Fruit fly (Drosophila melanogaster) whole organism, embryonic: Measurements from ENCODE around the gene Tps1.

Experiments
- Aef1 ChIP-seq: fragments of 200-800 bp; sonication (Bioruptor generic); IDR thresholded peaks from 3 replicates; pipeline ENCODE4 v1.3.6; 2022; ENCODE audit warnings: missing biosample characterization, missing genetic modification characterization
- Atf3 ChIP-seq: fragments of 200-800 bp; sonication (Bioruptor generic); optimal IDR thresholded peaks from 3 replicates; lab custom pipeline; 2016; ENCODE audit warnings: missing biosample characterization, missing genetic modification characterization
- Blimp-1 ChIP-seq: fragments of 200-800 bp; sonication (Bioruptor generic); optimal IDR thresholded peaks from 3 replicates; lab custom pipeline; 2018; ENCODE audit warnings: missing biosample characterization, missing genetic modification characterization, mild to moderate bottlenecking, moderate library complexity, missing genetic modification reagents
- CG10147 ChIP-seq: fragments of 200-800 bp; sonication (Bioruptor generic); optimal IDR thresholded peaks from 2 replicates; lab custom pipeline; 2019; ENCODE audit warnings: missing biosample characterization, mild to moderate bottlenecking, missing genetic modification characterization, moderate library complexity
- CG10543 ChIP-seq: fragments of 200-800 bp; sonication (Bioruptor generic); optimal IDR thresholded peaks from 3 replicates; lab custom pipeline; 2017; ENCODE audit warnings: missing biosample characterization, mild to moderate bottlenecking, missing genetic modification characterization, moderate library complexity
- CG11695 ChIP-seq: fragments of 200-800 bp; sonication (Bioruptor generic); IDR thresholded peaks from 3 replicates; pipeline ENCODE4 v1.3.6; 2022; ENCODE audit warnings: missing biosample characterization, missing genetic modification characterization
- CG13424 ChIP-seq: fragments of 200-800 bp; sonication (Bioruptor generic); optimal IDR thresholded peaks from 2 replicates; lab custom pipeline; 2019; ENCODE audit warnings: missing biosample characterization, mild to moderate bottlenecking, missing genetic modification characterization, moderate library complexity
- CG13624 ChIP-seq: fragments of 200-800 bp; sonication (Bioruptor generic); optimal IDR thresholded peaks from 2 replicates; lab custom pipeline; 2016; ENCODE audit warnings: missing biosample characterization, missing genetic modification characterization
- CG17359 ChIP-seq: fragments of 200-800 bp; sonication (Bioruptor generic); optimal IDR thresholded peaks from 3 replicates; lab custom pipeline; 2018; ENCODE audit warnings: missing biosample characterization, mild to moderate bottlenecking, missing genetic modification characterization, moderate library complexity
- CG18476 ChIP-seq: fragments of 200-800 bp; sonication (Bioruptor generic); optimal IDR thresholded peaks from 2 replicates; lab custom pipeline; 2016; ENCODE audit warnings: missing biosample characterization, mild to moderate bottlenecking, missing genetic modification characterization
- CG31441 ChIP-seq: fragments of 200-800 bp; sonication (Bioruptor generic); IDR thresholded peaks from 2 replicates; pipeline ENCODE4 v1.3.6; 2022; ENCODE audit warnings: missing biosample characterization, missing genetic modification characterization
- CG32767 ChIP-seq: fragments of 200-800 bp; sonication (Bioruptor generic); IDR thresholded peaks from 2 replicates; pipeline ENCODE4 v1.3.6; 2022; ENCODE audit warnings: missing biosample characterization, missing genetic modification characterization
- CG32772 ChIP-seq: fragments of 200-800 bp; sonication (Bioruptor generic); IDR thresholded peaks from 2 replicates; pipeline ENCODE4 v1.3.6; 2022; ENCODE audit warnings: missing biosample characterization, missing genetic modification characterization
- CG3995 ChIP-seq: fragments of 200-800 bp; sonication (Bioruptor generic); optimal IDR thresholded peaks from 3 replicates; lab custom pipeline; 2016; ENCODE audit warnings: missing biosample characterization, missing genetic modification characterization
- CG42726 ChIP-seq: fragments of 200-800 bp; sonication (Bioruptor generic); IDR thresholded peaks from 2 replicates; pipeline ENCODE4 v1.3.6; 2022; ENCODE audit warnings: missing biosample characterization, missing genetic modification characterization; ENCODE audit not compliant: partially characterized antibody
- CG4617 ChIP-seq: fragments of 200-800 bp; sonication (Bioruptor generic); optimal IDR thresholded peaks from 3 replicates; lab custom pipeline; 2016; ENCODE audit warnings: missing biosample characterization, missing genetic modification characterization, borderline replicate concordance
- CG6791 ChIP-seq: fragments of 200-800 bp; sonication (Bioruptor generic); IDR thresholded peaks from 3 replicates; pipeline ENCODE4 v1.3.6; 2022; ENCODE audit warnings: missing biosample characterization, missing genetic modification characterization; ENCODE audit not compliant: partially characterized antibody
- CG8089 ChIP-seq: fragments of 200-800 bp; sonication (Bioruptor generic); optimal IDR thresholded peaks from 3 replicates; lab custom pipeline; 2016; ENCODE audit warnings: missing biosample characterization, missing genetic modification characterization
- CrebB ChIP-seq: fragments of 200-800 bp; sonication (Bioruptor generic); optimal IDR thresholded peaks from 3 replicates; lab custom pipeline; 2018; ENCODE audit warnings: missing biosample characterization, mild to moderate bottlenecking, missing genetic modification characterization
- D19B ChIP-seq: fragments of 200-800 bp; sonication (Bioruptor generic); optimal IDR thresholded peaks from 2 replicates; lab custom pipeline; 2017; ENCODE audit warnings: missing biosample characterization, mild to moderate bottlenecking, missing genetic modification characterization
- Dip3 ChIP-seq: fragments of 200-800 bp; sonication (Bioruptor generic); optimal IDR thresholded peaks from 3 replicates; lab custom pipeline; 2016; ENCODE audit warnings: missing biosample characterization, missing genetic modification characterization
- Hand ChIP-seq: fragments of 200-800 bp; sonication (Bioruptor generic); optimal IDR thresholded peaks from 2 replicates; lab custom pipeline; 2017; ENCODE audit warnings: mild to moderate bottlenecking, missing biosample characterization, missing genetic modification reagents, missing genetic modification characterization
- Hmr ChIP-seq: fragments of 200-800 bp; sonication (Bioruptor generic); optimal IDR thresholded peaks from 3 replicates; lab custom pipeline; 2017; ENCODE audit warnings: mild to moderate bottlenecking, missing biosample characterization, missing genetic modification reagents, missing genetic modification characterization
- Hr51 ChIP-seq, 2 experiments: fragments of 200-800 bp; sonication (Bioruptor generic); optimal IDR thresholded peaks; 2 replicates in 1 of 2; 3 replicates in 1 of 2; lab custom pipeline; 2016 to 2018; ENCODE audit warnings: missing biosample characterization in 2 of 2, missing genetic modification characterization in 2 of 2, mild to moderate bottlenecking in 1 of 2, moderate library complexity in 1 of 2
- MESR4 ChIP-seq: fragments of 200-800 bp; sonication (Bioruptor generic); optimal IDR thresholded peaks from 2 replicates; lab custom pipeline; 2018; ENCODE audit warnings: missing biosample characterization, mild to moderate bottlenecking, missing genetic modification characterization, moderate library complexity
- Myb ChIP-seq: fragments of 200-800 bp; sonication (Bioruptor generic); optimal IDR thresholded peaks from 2 replicates; lab custom pipeline; 2016; ENCODE audit warnings: missing biosample characterization, missing genetic modification characterization
- NC2α ChIP-seq: fragments of 200-800 bp; sonication (Bioruptor generic); optimal IDR thresholded peaks from 2 replicates; lab custom pipeline; 2016; ENCODE audit warnings: missing biosample characterization, missing genetic modification characterization
- NFAT ChIP-seq: fragments of 200-800 bp; sonication (Bioruptor generic); IDR thresholded peaks from 2 replicates; pipeline ENCODE4 v1.3.6; 2022; ENCODE audit warnings: missing biosample characterization, missing genetic modification characterization
- Poxn ChIP-seq: fragments of 200-800 bp; sonication (Bioruptor generic); IDR thresholded peaks from 2 replicates; pipeline ENCODE4 v1.3.6; 2022; ENCODE audit warnings: missing biosample characterization, missing genetic modification characterization
- Xrp1 ChIP-seq: fragments of 200-800 bp; sonication (Bioruptor generic); IDR thresholded peaks from 2 replicates; pipeline ENCODE4 v1.3.6; 2022; ENCODE audit warnings: missing biosample characterization, missing genetic modification characterization
- ci ChIP-seq: fragments of 200-800 bp; sonication (Bioruptor generic); IDR thresholded peaks from 3 replicates; pipeline ENCODE4 v1.3.6; 2022; ENCODE audit warnings: missing biosample characterization, missing genetic modification characterization
- danr ChIP-seq: fragments of 200-800 bp; sonication (Bioruptor generic); IDR thresholded peaks from 2 replicates; pipeline ENCODE4 v1.3.6; 2022; ENCODE audit warnings: missing biosample characterization, missing genetic modification characterization
- dimm ChIP-seq: fragments of 200-800 bp; sonication (Bioruptor generic); IDR thresholded peaks from 2 replicates; pipeline ENCODE4 v1.3.6; 2022; ENCODE audit warnings: missing biosample characterization, missing genetic modification characterization
- dpn ChIP-seq, 2 experiments: fragments of 200-800 bp; sonication (Bioruptor generic); optimal IDR thresholded peaks; 3 replicates each; lab custom pipeline; 2016; ENCODE audit warnings: missing biosample characterization in 2 of 2, missing genetic modification characterization in 2 of 2
- dysf ChIP-seq: fragments of 200-800 bp; sonication (Bioruptor generic); IDR thresholded peaks from 3 replicates; pipeline ENCODE4 v1.3.6; 2022; ENCODE audit warnings: missing biosample characterization, missing genetic modification characterization
- gem ChIP-seq: fragments of 200-800 bp; sonication (Bioruptor generic); optimal IDR thresholded peaks from 2 replicates; lab custom pipeline; 2019; ENCODE audit warnings: missing biosample characterization, mild to moderate bottlenecking, missing genetic modification characterization, moderate library complexity
- ham ChIP-seq: fragments of 200-800 bp; sonication (Bioruptor generic); IDR thresholded peaks from 2 replicates; pipeline ENCODE4 v1.3.6; 2022; ENCODE audit warnings: missing biosample characterization, missing genetic modification characterization
- inv ChIP-seq: fragments of 200-800 bp; sonication (Bioruptor generic); IDR thresholded peaks from 2 replicates; pipeline ENCODE4 v1.3.6; 2022; ENCODE audit warnings: missing biosample characterization, missing genetic modification characterization; ENCODE audit not compliant: partially characterized antibody
- lilli ChIP-seq: fragments of 200-800 bp; sonication (Bioruptor generic); optimal IDR thresholded peaks from 3 replicates; lab custom pipeline; 2016; ENCODE audit warnings: missing biosample characterization, missing genetic modification characterization
- pnt ChIP-seq: fragments of 200-800 bp; sonication (Bioruptor generic); optimal IDR thresholded peaks from 3 replicates; lab custom pipeline; 2016; ENCODE audit warnings: missing biosample characterization, missing genetic modification characterization
- pzg ChIP-seq: fragments of 200-800 bp; sonication (Bioruptor generic); optimal IDR thresholded peaks from 3 replicates; lab custom pipeline; 2018; ENCODE audit warnings: missing biosample characterization, mild to moderate bottlenecking, missing genetic modification characterization, moderate library complexity
- ranshi ChIP-seq: fragments of 200-800 bp; sonication (Bioruptor generic); IDR thresholded peaks from 2 replicates; pipeline ENCODE4 v1.3.6; 2022; ENCODE audit warnings: missing biosample characterization, missing genetic modification characterization
- row ChIP-seq: fragments of 200-800 bp; sonication (Bioruptor generic); IDR thresholded peaks from 3 replicates; pipeline ENCODE4 v1.3.6; 2022; ENCODE audit warnings: missing biosample characterization, missing genetic modification characterization
- schlank ChIP-seq: fragments of 200-800 bp; sonication (Bioruptor generic); optimal IDR thresholded peaks from 2 replicates; lab custom pipeline; 2018; ENCODE audit warnings: missing biosample characterization, mild to moderate bottlenecking, missing genetic modification characterization
- seq ChIP-seq: fragments of 200-800 bp; sonication (Bioruptor generic); IDR thresholded peaks from 2 replicates; pipeline ENCODE4 v1.3.6; 2022; ENCODE audit warnings: missing biosample characterization, missing genetic modification characterization
- sisA ChIP-seq: fragments of 200-800 bp; sonication (Bioruptor generic); IDR thresholded peaks from 2 replicates; pipeline ENCODE4 v1.3.6; 2022; ENCODE audit warnings: missing biosample characterization, missing genetic modification characterization
- stc ChIP-seq: fragments of 200-800 bp; sonication (Bioruptor generic); IDR thresholded peaks from 2 replicates; pipeline ENCODE4 v1.3.6; 2022; ENCODE audit warnings: missing biosample characterization, missing genetic modification characterization
- z ChIP-seq: fragments of 200-800 bp; sonication (Bioruptor generic); IDR thresholded peaks from 3 replicates; pipeline ENCODE4 v1.3.6; 2022; ENCODE audit warnings: missing biosample characterization, missing genetic modification characterization
- zf30C ChIP-seq: fragments of 200-800 bp; sonication (Bioruptor generic); optimal IDR thresholded peaks from 3 replicates; lab custom pipeline; 2018; ENCODE audit warnings: missing biosample characterization, mild to moderate bottlenecking, missing genetic modification characterization

Gene Tps1

DNA sequence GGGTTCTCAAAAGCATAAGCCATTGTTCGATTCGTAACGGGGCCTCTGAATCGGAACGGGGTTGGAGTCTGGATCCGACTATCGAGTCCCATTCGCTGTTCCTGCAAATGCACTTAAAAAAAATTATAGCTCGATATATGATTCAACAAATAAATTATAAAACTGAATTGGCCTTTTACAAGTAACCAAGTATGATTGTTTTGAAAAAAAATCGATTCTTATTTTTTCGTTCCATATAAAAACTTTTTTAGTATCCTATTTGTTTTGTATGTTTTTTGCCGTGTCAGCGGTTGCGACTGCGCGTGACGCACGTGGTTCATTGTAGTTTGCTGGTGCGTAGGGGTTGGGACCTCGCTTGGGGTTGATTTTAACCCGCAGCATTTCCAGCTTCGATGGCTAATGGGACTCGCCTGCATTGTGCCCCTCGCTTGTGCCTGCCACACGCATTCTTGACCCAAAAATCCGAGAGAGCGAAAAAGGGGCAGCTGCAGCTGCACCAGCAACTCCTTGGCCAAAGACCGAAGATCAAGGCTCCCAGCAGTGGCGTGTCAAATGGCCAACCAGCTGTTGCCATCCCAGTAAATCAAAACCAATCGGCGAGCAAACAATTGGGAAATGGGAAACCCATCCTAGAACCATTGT lies 37.3 kb upstream of the Tps1 start (continued):
- TF ChIP-seq dpn (GFP tag; optimal IDR thresholded peaks at IDR 0.05; lab: Kevin White, UChicago): peak; percentile 24 to 58
- TF ChIP-seq CG18476: peak; percentile 55
- no peak for TF ChIP-seq seq (GFP tag; lab: Robert Waterston, UW)
- no peak for TF ChIP-seq Dip3 (GFP tag; lab: Kevin White, UChicago)
- TF ChIP-seq Xrp1 (GFP tag; lab: Robert Waterston, UW): peak; percentile 93
- peak; percentile 48; the same call in 1 of the 2 replicates for TF ChIP-seq ranshi (GFP tag; lab: Robert Waterston, UW)
- TF ChIP-seq Blimp-1 (GFP tag; lab: Kevin White, UChicago): peak; percentile 55
- TF ChIP-seq row (GFP tag; lab: Robert Waterston, UW): peak; percentile 82
- no peak for TF ChIP-seq Aef1 (GFP tag; lab: Robert Waterston, UW)
- 0 out of 2 replicates have a peak, but pooled peaks have one; percentile 29 for TF ChIP-seq stc (GFP tag; lab: Robert Waterston, UW)
- TF ChIP-seq dimm (GFP tag; lab: Robert Waterston, UW): no peak
- peak; percentile 23 for TF ChIP-seq Atf3
- peak; percentile 9 for TF ChIP-seq Myb
- TF ChIP-seq CG3995 (GFP tag; lab: Kevin White, UChicago): no peak
- 0 out of 2 replicates have a peak, but pooled peaks have one; percentile 14 for TF ChIP-seq danr (GFP tag; lab: Robert Waterston, UW)
- TF ChIP-seq CG32767 (GFP tag; lab: Robert Waterston, UW): 0 out of 2 replicates have a peak, but pooled peaks have one; percentile 24
- no peak for TF ChIP-seq D19B (GFP tag; lab: Kevin White, UChicago)
- TF ChIP-seq Hand (GFP tag; lab: Kevin White, UChicago): no peak
- peak in 1 of 2 experiments; percentile 61 for TF ChIP-seq Hr51 (GFP tag; optimal IDR thresholded peaks at IDR 0.05; lab: Kevin White, UChicago)
- TF ChIP-seq ci (GFP tag; lab: Robert Waterston, UW): peak; percentile 62; the same call in 1 of the 3 replicates
- TF ChIP-seq NC2α (GFP tag; lab: Kevin White, UChicago): peak; percentile 44
- TF ChIP-seq CG17359: peak; percentile 49
- no peak for TF ChIP-seq dysf (GFP tag; lab: Robert Waterston, UW)
- no peak for TF ChIP-seq pzg (GFP tag; lab: Kevin White, UChicago)
- peak; percentile 57; the same call in 2 of the 3 replicates for TF ChIP-seq z (GFP tag; lab: Robert Waterston, UW)
- no peak for TF ChIP-seq CG32772 (GFP tag; lab: Robert Waterston, UW)
- TF ChIP-seq sisA (GFP tag; lab: Robert Waterston, UW): peak; percentile 45; the same call in 1 of the 2 replicates
- peak; percentile 21 for TF ChIP-seq CG4617 (GFP tag; lab: Kevin White, UChicago)
- TF ChIP-seq CG13624 (GFP tag; lab: Kevin White, UChicago): peak; percentile 44
- TF ChIP-seq MESR4: no peak
- TF ChIP-seq CG10147 (GFP tag; lab: Kevin White, UChicago): no peak
- peak; percentile 55 for TF ChIP-seq lilli (GFP tag; lab: Kevin White, UChicago)
- 0 out of 3 replicates have a peak, but pooled peaks have one; percentile 55 for TF ChIP-seq CG11695 (GFP tag; lab: Robert Waterston, UW)
- TF ChIP-seq pnt: peak; percentile 47
- TF ChIP-seq CG13424 (tag; lab: Kevin White, UChicago): peak; percentile 54
- TF ChIP-seq CG42726 (GFP tag; lab: Robert Waterston, UW): no peak
- TF ChIP-seq gem (tag; lab: Kevin White, UChicago): peak; percentile 87
- TF ChIP-seq zf30C (GFP tag; lab: Kevin White, UChicago): peak; percentile 91
- no peak for TF ChIP-seq CrebB
- no peak for TF ChIP-seq ham
- TF ChIP-seq CG10543 (GFP tag; lab: Kevin White, UChicago): no peak
- no peak for TF ChIP-seq NFAT (GFP tag; lab: Robert Waterston, UW)
- TF ChIP-seq Poxn: no peak
- TF ChIP-seq inv (GFP tag; lab: Robert Waterston, UW): no peak
- no peak for TF ChIP-seq Hmr
- TF ChIP-seq CG6791: no peak
- TF ChIP-seq schlank (tag; lab: Kevin White, UChicago): no peak
- TF ChIP-seq CG8089 (GFP tag; lab: Kevin White, UChicago): peak; percentile 59
- peak; percentile 89 for TF ChIP-seq CG31441 (GFP tag; lab: Robert Waterston, UW)
